Fruit fly (Drosophila melanogaster) S2 (cell line): ENCODE results near the gene mthl6.

Experiments used
- CG8478 ChIP-seq: fragments of >200 bp; optimal IDR thresholded peaks from 2 replicates; lab custom pipeline; 2018
- CTCF ChIP-seq, 2 experiments: fragments of >200 bp; optimal IDR thresholded peaks; 2 replicates each; lab custom pipeline; 2018

- TF ChIP-seq CTCF (optimal IDR thresholded peaks at IDR 0.05; lab: Kevin White, UChicago): no peak
- TF ChIP-seq CG8478 (lab: Kevin White, UChicago): no peak
Observed at dm6 chr3L:7519219-7519618, 33.5 kb downstream of the mthl6 start.
